Fruit fly (Drosophila melanogaster) whole organism, wandering third instar larva: Measurements from ENCODE around the gene Muc91C.

Experiments
- Abd-B ChIP-seq: fragments of >200 bp; optimal IDR thresholded peaks from 2 replicates; lab custom pipeline; 2017; ENCODE audit warnings: missing biosample characterization, missing genetic modification characterization
- CG32264 ChIP-seq: fragments of 200-800 bp; sonication (Bioruptor generic); optimal IDR thresholded peaks from 2 replicates; lab custom pipeline; 2016; ENCODE audit warnings: missing biosample characterization, missing genetic modification characterization
- CG9705 ChIP-seq: fragments of 200-800 bp; sonication (Bioruptor generic); optimal IDR thresholded peaks from 2 replicates; lab custom pipeline; 2018; ENCODE audit warnings: missing biosample characterization, mild to moderate bottlenecking, missing genetic modification characterization
- Dfd ChIP-seq: fragments of >200 bp; optimal IDR thresholded peaks from 2 replicates; lab custom pipeline; 2017; ENCODE audit warnings: missing biosample characterization, missing genetic modification characterization
- Dif ChIP-seq: fragments of 200-275, 200-300 bp; sonication (Bioruptor generic); optimal IDR thresholded peaks from 2 replicates; lab custom pipeline; 2018; ENCODE audit warnings: missing biosample characterization, missing genetic modification characterization; ENCODE audit not compliant: partially characterized antibody
- Hnf4 ChIP-seq: fragments of 200-800 bp; sonication (Bioruptor generic); optimal IDR thresholded peaks from 2 replicates; lab custom pipeline; 2016; ENCODE audit warnings: missing biosample characterization, mild to moderate bottlenecking, missing genetic modification characterization
- Hr78 ChIP-seq: fragments of >200 bp; optimal IDR thresholded peaks from 2 replicates; lab custom pipeline; 2017; ENCODE audit warnings: missing biosample characterization, missing genetic modification characterization
- Hr83 ChIP-seq: fragments of 200-300 bp; sonication (Bioruptor generic); optimal IDR thresholded peaks from 2 replicates; lab custom pipeline; 2016; ENCODE audit warnings: missing biosample characterization, mild to moderate bottlenecking, missing genetic modification characterization, moderate library complexity; ENCODE audit not compliant: poor library complexity, severe bottlenecking
- N ChIP-seq: fragments of >200 bp; optimal IDR thresholded peaks from 2 replicates; lab custom pipeline; 2018; ENCODE audit warnings: missing biosample characterization, missing external identifiers, missing genetic modification characterization
- OdsH ChIP-seq: fragments of 200-800 bp; sonication (Bioruptor generic); optimal IDR thresholded peaks from 2 replicates; lab custom pipeline; 2016; ENCODE audit warnings: missing biosample characterization, mild to moderate bottlenecking, missing genetic modification characterization
- Rel ChIP-seq, 2 experiments: fragments of 200-800 bp; sonication (Bioruptor generic) in 1 of 2; optimal IDR thresholded peaks; 2 replicates in 1 of 2; 3 replicates in 1 of 2; lab custom pipeline; 2016 to 2019; ENCODE audit warnings: mild to moderate bottlenecking in 2 of 2, missing biosample characterization in 2 of 2, missing genetic modification characterization in 2 of 2, moderate library complexity in 1 of 2
- Sp1 ChIP-seq: fragments of 200-800 bp; sonication (Bioruptor generic); optimal IDR thresholded peaks from 3 replicates; lab custom pipeline; 2019; ENCODE audit warnings: missing biosample characterization, mild to moderate bottlenecking, missing genetic modification characterization, moderate library complexity
- Vsx2 ChIP-seq: fragments of 200-300, 225-300 bp; sonication (Bioruptor generic); optimal IDR thresholded peaks from 2 replicates; lab custom pipeline; 2018; ENCODE audit warnings: missing biosample characterization, missing genetic modification characterization; ENCODE audit not compliant: partially characterized antibody
- br ChIP-seq: fragments of 200-800 bp; sonication (Bioruptor generic); optimal IDR thresholded peaks from 2 replicates; lab custom pipeline; 2016; ENCODE audit warnings: missing biosample characterization, missing genetic modification characterization
- dl ChIP-seq, 2 experiments: fragments of 175-275, 200-275 bp in 1 of 2; fragments of 200-275 bp in 1 of 2; sonication (Bioruptor generic); optimal IDR thresholded peaks; lab custom pipeline; 2018; ENCODE audit warnings: mild to moderate bottlenecking in 2 of 2, missing biosample characterization in 2 of 2, missing genetic modification characterization in 2 of 2, moderate library complexity in 2 of 2; ENCODE audit not compliant: partially characterized antibody in 2 of 2, insufficient read depth in 1 of 2
- dmrt93B ChIP-seq: fragments of 200-800 bp; sonication (Bioruptor generic); optimal IDR thresholded peaks from 2 replicates; lab custom pipeline; 2018; ENCODE audit warnings: missing biosample characterization, mild to moderate bottlenecking, missing genetic modification characterization
- dsf ChIP-seq: sonication (Bioruptor generic); optimal IDR thresholded peaks from 2 replicates; lab custom pipeline; 2016; ENCODE audit warnings: missing biosample characterization, missing genetic modification characterization, borderline replicate concordance
- ey ChIP-seq: fragments of 200-800 bp; sonication (Bioruptor generic); optimal IDR thresholded peaks from 2 replicates; lab custom pipeline; 2016; ENCODE audit warnings: missing biosample characterization, missing genetic modification characterization
- foxo ChIP-seq, 2 experiments: fragments of 200-800 bp; sonication (Bioruptor generic); optimal IDR thresholded peaks; 2 replicates in 1 of 2; 3 replicates in 1 of 2; lab custom pipeline; 2016 to 2017; ENCODE audit warnings: missing biosample characterization in 2 of 2, missing genetic modification characterization in 2 of 2
- fru ChIP-seq: fragments of 200-800 bp; sonication (Bioruptor generic); optimal IDR thresholded peaks from 3 replicates; lab custom pipeline; 2016; ENCODE audit warnings: missing biosample characterization, mild to moderate bottlenecking, missing genetic modification characterization
- h ChIP-seq: fragments of 200-800 bp; sonication (Bioruptor generic); optimal IDR thresholded peaks from 3 replicates; lab custom pipeline; 2016; ENCODE audit warnings: missing biosample characterization, mild to moderate bottlenecking, missing genetic modification characterization
- jim ChIP-seq: fragments of 175-275, 200-325 bp; sonication (Bioruptor generic); optimal IDR thresholded peaks from 2 replicates; lab custom pipeline; 2016; ENCODE audit warnings: missing biosample characterization, mild to moderate bottlenecking, missing genetic modification characterization
- lola ChIP-seq: fragments of >200 bp; optimal IDR thresholded peaks from 2 replicates; lab custom pipeline; 2017; ENCODE audit warnings: missing biosample characterization, missing genetic modification characterization
- pan ChIP-seq: fragments of >200 bp; optimal IDR thresholded peaks from 2 replicates; lab custom pipeline; 2017
- psq ChIP-seq: fragments of 200-800 bp; sonication (Bioruptor generic); optimal IDR thresholded peaks from 3 replicates; lab custom pipeline; 2017; ENCODE audit warnings: missing biosample characterization, mild to moderate bottlenecking, missing genetic modification characterization, moderate library complexity
- rgr ChIP-seq: fragments of 200-800 bp; sonication (Bioruptor generic); optimal IDR thresholded peaks from 3 replicates; lab custom pipeline; 2016; ENCODE audit warnings: missing biosample characterization, mild to moderate bottlenecking, missing genetic modification characterization
- sage ChIP-seq: fragments of 200-800 bp; sonication (Bioruptor generic); optimal IDR thresholded peaks from 2 replicates; lab custom pipeline; 2016; ENCODE audit warnings: missing biosample characterization, mild to moderate bottlenecking, missing genetic modification characterization
- sv ChIP-seq: fragments of 200-800 bp; sonication (Bioruptor generic); optimal IDR thresholded peaks from 3 replicates; lab custom pipeline; 2016; ENCODE audit warnings: missing biosample characterization, missing genetic modification characterization
- tai ChIP-seq: sonication (Bioruptor generic); optimal IDR thresholded peaks from 2 replicates; lab custom pipeline; 2016; ENCODE audit warnings: missing biosample characterization, missing genetic modification characterization
- usp ChIP-seq: fragments of >200 bp; optimal IDR thresholded peaks from 2 replicates; lab custom pipeline; 2017; ENCODE audit warnings: missing biosample characterization, missing genetic modification characterization

The Muc91C gene

DNA sequence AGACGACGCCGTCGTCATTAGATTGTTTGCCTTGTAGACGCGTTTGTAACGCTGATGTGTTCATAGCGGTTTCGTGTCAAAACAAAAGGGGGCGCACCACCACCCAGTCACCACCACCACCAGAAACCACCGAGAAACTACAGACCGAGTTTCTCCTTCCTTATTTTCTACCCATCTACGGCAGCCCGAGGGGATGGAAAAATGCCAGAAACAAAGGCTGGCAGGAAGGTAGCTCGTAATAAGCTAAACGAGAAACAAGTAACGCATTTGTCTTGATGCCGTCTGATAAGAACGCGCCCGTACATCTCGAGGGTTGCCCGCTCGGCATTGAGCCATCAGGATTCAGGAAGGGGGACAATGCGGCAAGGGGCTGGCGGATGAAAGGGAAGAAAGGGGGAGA lies 15.0 kb upstream of the Muc91C start:
- no peak for TF ChIP-seq tai
- TF ChIP-seq jim (GFP tag; lab: Kevin White, UChicago): no peak
- TF ChIP-seq sv (GFP tag; lab: Kevin White, UChicago): no peak
- TF ChIP-seq, all 38 proteins: peak for 0

DNA sequence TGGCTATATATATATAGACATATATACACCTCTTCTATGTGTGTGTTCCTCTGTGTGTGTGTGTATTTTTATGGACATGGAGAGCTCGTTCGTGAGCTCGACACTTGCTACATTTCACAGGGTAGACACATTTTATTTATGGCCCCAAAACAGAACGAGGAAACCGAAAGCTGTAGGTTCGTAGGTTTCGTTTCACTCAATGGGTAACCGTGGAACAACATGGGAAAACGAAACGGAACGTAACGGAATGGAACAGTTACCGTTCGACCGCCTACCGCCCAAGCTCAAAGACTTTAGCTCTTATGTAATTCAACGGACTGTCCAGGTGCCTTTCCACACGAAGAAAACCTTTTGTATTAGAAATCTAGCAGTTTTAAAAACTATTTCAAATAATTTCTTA lies 13.8 kb upstream of the Muc91C start:
- TF ChIP-seq Rel (GFP tag; optimal IDR thresholded peaks at IDR 0.05; lab: Kevin White, UChicago) (no peak), Rel (tag; optimal IDR thresholded peaks at IDR 0.05; lab: Kevin White, UChicago) (no peak), jim (GFP tag; lab: Kevin White, UChicago) (no peak), N (GFP tag; lab: Kevin White, UChicago) (no peak), ey (GFP tag; lab: Kevin White, UChicago) (no peak), Hr78 (GFP tag; lab: Kevin White, UChicago) (no peak), dsf (GFP tag; lab: Kevin White, UChicago) (no peak)

DNA sequence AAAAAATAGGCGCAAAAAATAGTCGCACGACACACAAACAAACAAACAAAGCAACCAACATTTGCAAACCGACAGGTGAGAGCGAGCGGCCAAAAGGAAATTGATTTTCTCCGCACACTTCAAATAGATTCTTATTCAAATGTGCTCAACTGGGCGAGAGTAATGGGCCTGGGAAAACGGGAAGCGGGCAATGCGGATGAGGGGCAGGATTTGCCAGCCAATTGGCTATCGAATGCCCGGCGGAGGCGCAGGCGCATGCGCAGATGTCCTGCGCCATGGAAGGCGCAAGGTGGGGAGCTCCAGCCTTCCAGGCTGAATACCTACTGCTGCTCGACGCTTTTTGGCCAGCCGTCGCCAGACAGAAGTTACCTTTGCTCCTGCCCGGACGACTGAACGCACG lies 12.6 kb upstream of the Muc91C start, which contains the start of the genes ChAT and VAChT:
Gene ChAT (plus strand): TSS at position 352 of the 400 bp plus-strand sequence.
Gene VAChT (plus strand): TSS at position 352 of the 400 bp plus-strand sequence.
- no peak for TF ChIP-seq psq (GFP tag; lab: Kevin White, UChicago)
- TF ChIP-seq sage: no peak
- no peak for TF ChIP-seq Hnf4
- no peak for TF ChIP-seq Sp1
- no peak for TF ChIP-seq usp (GFP tag; lab: Kevin White, UChicago)
- no peak for TF ChIP-seq lola
- TF ChIP-seq rgr: no peak
- TF ChIP-seq dmrt93B (GFP tag; lab: Kevin White, UChicago): no peak
- TF ChIP-seq tai: no peak

DNA sequence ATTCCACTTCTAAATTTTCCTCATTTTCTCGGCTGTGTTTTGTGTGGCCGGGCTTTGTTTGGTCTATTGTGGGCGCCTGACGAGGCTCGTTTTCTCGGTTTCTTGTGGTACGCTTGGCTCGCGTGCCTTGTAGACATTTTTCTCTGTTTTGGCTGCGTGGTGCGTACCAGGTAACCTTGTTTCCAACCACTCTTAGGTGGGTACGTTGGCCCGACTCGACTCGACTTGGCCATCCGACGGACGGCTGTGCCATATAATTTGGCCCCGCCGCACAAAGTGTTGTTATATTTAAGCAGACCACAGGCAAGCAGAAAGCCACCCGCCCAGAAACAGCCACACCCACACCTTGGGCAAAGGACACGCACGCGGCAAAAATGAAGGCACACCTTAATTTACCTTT lies 11.0 kb upstream of the Muc91C start:
- TF ChIP-seq h (no peak), OdsH (GFP tag; lab: Kevin White, UChicago) (no peak), Abd-B (GFP tag; lab: Kevin White, UChicago) (no peak), dl (GFP tag; optimal IDR thresholded peaks at IDR 0.05; lab: Kevin White, UChicago; ENCODE audit: insufficient read depth in 1 of 2, partially characterized antibody in 2 of 2) (no peak), lola (no peak), Dfd (GFP tag; lab: Kevin White, UChicago) (no peak), dsf (GFP tag; lab: Kevin White, UChicago) (no peak)

DNA sequence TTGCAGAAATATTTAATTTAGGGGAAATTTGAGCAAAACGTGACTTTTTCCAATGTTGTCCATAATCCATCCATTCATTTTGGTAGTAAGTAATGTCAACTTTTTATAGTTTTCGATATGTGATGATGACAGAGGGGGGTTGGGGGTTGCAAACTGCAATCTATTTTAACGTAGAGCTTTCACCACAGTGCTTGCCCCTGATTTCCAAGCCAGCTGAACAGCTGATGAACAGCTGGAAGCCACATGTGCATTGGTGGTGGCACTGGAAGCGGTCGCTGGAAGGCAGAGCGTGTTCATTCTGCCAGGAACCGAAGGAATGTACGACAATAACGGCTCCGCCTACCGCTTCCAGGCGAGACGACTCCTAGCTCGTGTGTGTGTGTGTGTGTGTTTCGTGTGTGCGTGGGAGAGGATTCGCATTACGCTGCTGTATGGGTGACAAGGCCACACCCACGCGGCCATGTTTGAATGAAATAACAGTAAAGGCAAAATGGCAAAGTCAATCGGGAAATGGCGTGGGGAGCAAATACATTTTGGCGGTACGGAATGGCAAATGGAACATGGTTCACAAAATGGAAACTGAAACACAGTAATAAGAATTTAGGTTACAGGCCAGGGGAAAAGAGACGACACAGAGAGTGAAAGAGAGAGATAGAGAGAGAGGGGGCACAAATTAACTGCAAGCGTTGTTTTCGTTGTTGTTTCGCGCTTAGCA lies 6.5 kb upstream of the Muc91C start:
- no peak for TF ChIP-seq Hr83 (GFP tag; lab: Kevin White, UChicago)
- no peak for TF ChIP-seq pan (lab: Kevin White, UChicago)
- TF ChIP-seq usp (GFP tag; lab: Kevin White, UChicago): no peak
- no peak for TF ChIP-seq dsf (GFP tag; lab: Kevin White, UChicago)
- no peak for TF ChIP-seq dl (GFP tag; optimal IDR thresholded peaks at IDR 0.05; lab: Kevin White, UChicago; ENCODE audit: insufficient read depth in 1 of 2, partially characterized antibody in 2 of 2)
- no peak for TF ChIP-seq dmrt93B (GFP tag; lab: Kevin White, UChicago)
- no peak for TF ChIP-seq h
- no peak for TF ChIP-seq sv (GFP tag; lab: Kevin White, UChicago)
- TF ChIP-seq CG9705: no peak
- no peak for TF ChIP-seq Vsx2 (GFP tag; lab: Kevin White, UChicago)
- TF ChIP-seq Dif: no peak
- TF ChIP-seq CG32264 (GFP tag; lab: Kevin White, UChicago): no peak
- TF ChIP-seq jim (GFP tag; lab: Kevin White, UChicago): no peak

DNA sequence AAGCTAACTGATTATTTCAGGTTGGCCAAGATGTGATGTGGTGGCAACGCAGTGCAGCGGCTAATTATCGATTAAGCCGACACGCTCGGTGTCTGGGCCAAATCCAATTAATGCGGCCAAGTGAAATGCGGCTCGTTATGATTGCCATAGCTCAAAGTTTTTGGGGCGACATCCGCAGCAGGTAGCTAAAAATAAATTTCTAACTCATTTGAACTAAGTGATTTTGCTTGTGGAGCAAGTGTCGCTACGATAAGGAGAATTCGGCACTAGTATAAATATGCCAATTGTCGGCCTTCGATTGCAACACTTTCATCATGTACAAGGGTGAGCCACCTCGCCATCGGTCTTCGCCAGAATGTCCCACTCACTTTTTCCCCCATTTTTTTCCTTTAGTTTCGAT lies 2.4 kb upstream of the Muc91C start, which contains the start of gene CG34282:
Gene CG34282 (plus strand): TSS at position 301 of the 400 bp plus-strand sequence.
- TF ChIP-seq pan (lab: Kevin White, UChicago) (no peak), Rel (GFP tag; optimal IDR thresholded peaks at IDR 0.05; lab: Kevin White, UChicago) (no peak), Rel (tag; optimal IDR thresholded peaks at IDR 0.05; lab: Kevin White, UChicago) (no peak), Hnf4 (no peak), tai (no peak), sv (GFP tag; lab: Kevin White, UChicago) (no peak), foxo (GFP tag; optimal IDR thresholded peaks at IDR 0.05; lab: Kevin White, UChicago) (no peak), dl (GFP tag; optimal IDR thresholded peaks at IDR 0.05; lab: Kevin White, UChicago; ENCODE audit: insufficient read depth in 1 of 2, partially characterized antibody in 2 of 2) (no peak), br (GFP tag; lab: Kevin White, UChicago) (no peak), fru (no peak), Hr78 (GFP tag; lab: Kevin White, UChicago) (no peak)
